Worm (Caenorhabditis elegans) whole organism, L4/young adult: Measurements from ENCODE around the gene Y110A2AR.1.

ENCODE experiments used
- dao-5 ChIP-seq: sonication (generic microtip); optimal IDR thresholded peaks from 2 replicates; lab custom pipeline; 2016; ENCODE audit warnings: missing genotype, missing genetic modification characterization, moderate library complexity, missing compliant biosample characterization
- him-1 ChIP-seq: sonication (generic microtip); optimal IDR thresholded peaks from 2 replicates; lab custom pipeline; 2016; ENCODE audit warnings: missing genotype, missing genetic modification reagents, missing genetic modification characterization, missing compliant biosample characterization

ce11 chrII:2925806-2926558 lies 6.5 kb downstream of the Y110A2AR.1 start:
- TF ChIP-seq him-1 (tag; lab: Kevin White, UChicago) (no peak), dao-5 (no peak)
